Fruit fly (Drosophila melanogaster): ENCODE results near the gene CG3277.
A peak's percentile ranks its signal among the peaks of the same experiment; 100 is the strongest.

The CG3277 gene

DNA sequence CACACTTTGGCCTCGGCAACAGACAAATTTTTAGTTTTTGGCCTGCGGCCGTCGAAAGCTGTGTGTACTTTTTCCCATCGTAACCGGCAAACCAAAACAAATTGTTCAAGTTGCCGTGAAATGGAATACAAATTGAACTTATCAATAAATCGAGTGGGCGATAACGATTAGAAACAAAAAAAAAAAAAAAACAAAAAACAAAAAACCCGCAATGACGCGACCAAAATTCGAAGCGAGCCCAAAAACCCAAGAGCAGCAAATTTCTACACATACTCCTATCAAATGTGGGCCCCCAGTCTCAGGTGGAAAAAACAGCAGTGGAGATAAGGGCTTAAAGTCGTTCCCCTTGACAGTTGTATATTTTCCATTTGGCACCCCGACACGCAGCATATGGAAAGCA, 3.3 kb downstream of the CG3277 start:
- TF ChIP-seq CG8478 (optimal IDR thresholded peaks at IDR 0.05) (no peak), CTCF (optimal IDR thresholded peaks at IDR 0.05) (no peak)

DNA sequence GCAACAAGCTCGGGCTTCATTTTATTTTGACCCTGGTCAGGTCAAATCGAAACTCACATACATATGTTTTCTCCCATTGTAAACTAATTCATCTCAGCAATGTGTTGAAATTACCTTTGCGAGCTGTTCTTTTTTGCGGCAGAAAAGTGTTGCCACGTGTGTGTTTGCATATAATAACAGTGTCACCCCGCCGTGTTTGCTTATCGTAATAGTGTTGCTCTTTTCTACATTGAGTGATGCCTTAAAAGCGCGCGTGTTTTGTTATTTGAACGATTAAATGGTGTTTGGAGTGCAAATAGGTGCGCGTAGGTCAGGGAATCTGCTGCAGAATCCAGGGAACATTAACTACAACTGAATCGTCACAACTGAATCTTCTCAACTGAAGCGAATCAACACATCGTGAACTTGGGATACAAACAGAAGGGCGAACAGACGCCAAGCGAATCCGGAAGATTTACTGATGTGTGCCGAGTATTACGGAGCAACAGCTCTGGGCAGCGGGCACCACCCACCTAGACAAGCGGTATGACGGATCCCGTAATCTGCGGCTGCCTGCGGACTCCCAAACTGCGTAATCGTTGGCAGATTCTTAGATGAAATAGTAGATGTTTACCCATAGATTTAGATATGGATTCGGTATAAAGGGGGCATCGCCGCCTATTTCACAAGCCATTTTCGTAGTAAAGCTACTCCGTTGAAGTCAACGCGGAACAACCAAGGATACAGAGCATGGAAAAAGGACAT, 4.8 kb downstream of the CG3277 start, which contains the start of gene CG15406:
TSS of gene CG15406 (plus strand) at position 694 of the 744 bp plus-strand sequence.
- no peak for TF ChIP-seq CTCF (optimal IDR thresholded peaks at IDR 0.05)
- TF ChIP-seq CG8478 (optimal IDR thresholded peaks at IDR 0.05) = no peak

- peak in 1 of 2 experiments; percentile 14 for TF ChIP-seq CTCF (optimal IDR thresholded peaks at IDR 0.05)
- no peak for TF ChIP-seq CG8478 (optimal IDR thresholded peaks at IDR 0.05)
Measured at dm6 chr2L:3319731-3320295, 15.9 kb downstream of the CG3277 start, which contains the start of the genes Fign and CG8837. Gene Fign, minus strand, starts transcription at chr2L:3319872. Gene CG8837, plus strand, starts transcription at chr2L:3320245.

dm6 chr2L:3323319-3324287, 19.7 kb downstream of the CG3277 start, which contains the start of gene CG33281:
Gene CG33281, plus strand, starts transcription at chr2L:3324237.
- TF ChIP-seq CG8478 (optimal IDR thresholded peaks at IDR 0.05) = no peak
- no peak for TF ChIP-seq CTCF (optimal IDR thresholded peaks at IDR 0.05)

DNA sequence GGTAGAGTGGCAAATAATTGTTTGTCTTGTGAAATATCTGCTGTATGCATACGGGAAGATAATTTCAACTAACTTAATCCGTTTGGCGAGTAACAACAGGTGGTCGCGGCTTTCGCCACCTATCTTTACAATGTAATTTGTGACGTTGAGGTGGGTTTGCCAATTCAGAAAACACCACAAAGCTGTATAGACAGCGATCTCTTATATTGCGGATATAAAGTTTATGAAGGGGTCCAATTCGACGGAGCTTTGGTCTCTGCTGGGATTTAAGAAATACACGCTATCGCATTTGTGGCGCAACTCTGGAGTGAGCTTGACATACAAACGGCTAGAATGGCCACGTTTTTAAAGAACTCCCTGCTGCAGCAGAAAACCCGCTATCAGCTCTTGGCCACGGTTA, 23.7 kb downstream of the CG3277 start, which contains the start of gene CG33282:
TSS of gene CG33282 (plus strand) at position 301 of the 400 bp plus-strand sequence.
- no peak for TF ChIP-seq CTCF (optimal IDR thresholded peaks at IDR 0.05)
- no peak for TF ChIP-seq CG8478 (optimal IDR thresholded peaks at IDR 0.05)

DNA sequence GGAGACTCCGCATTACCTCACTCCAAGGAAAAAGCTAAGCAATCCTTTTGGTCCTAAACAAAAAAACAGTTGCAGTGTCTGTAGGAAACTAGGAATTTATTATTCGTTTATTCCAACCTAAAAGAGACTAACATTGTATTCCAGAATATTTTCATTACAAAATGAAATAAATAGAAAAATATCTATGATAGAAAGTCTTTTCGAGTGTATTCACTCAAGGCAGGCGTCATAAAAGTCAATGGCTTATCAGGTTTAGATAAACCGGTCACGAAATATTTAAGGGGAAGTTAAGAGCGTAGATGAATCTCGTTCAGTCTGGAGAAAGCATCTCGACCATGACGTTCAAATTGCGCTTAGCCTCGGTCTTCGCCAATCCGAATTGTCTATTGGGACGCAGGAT, 26.7 kb downstream of the CG3277 start, which contains the start of gene CG3285:
TSS of gene CG3285 (plus strand) at position 301 of the 400 bp plus-strand sequence.
- TF ChIP-seq CTCF (optimal IDR thresholded peaks at IDR 0.05) = no peak
- no peak for TF ChIP-seq CG8478 (optimal IDR thresholded peaks at IDR 0.05)

DNA sequence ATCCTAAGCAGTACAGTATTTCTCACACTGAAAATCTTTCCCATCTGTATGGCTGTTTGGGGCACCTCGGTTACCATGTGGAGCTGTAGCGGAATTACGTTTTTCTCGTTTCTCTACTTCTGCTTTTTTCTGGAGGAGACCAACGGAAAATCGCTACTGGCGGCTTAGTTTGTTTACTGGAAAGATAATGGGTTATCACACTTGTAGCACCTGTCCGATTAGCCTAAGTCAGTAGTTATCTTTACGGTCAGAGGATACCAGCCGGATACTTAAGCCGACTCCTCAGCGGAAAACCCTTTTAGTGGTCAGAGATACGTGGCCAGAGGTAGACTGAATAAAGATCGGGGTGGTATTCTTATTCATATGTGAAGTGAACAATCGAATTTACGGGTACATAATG, 28.6 kb downstream of the CG3277 start, which contains the start of gene CG15408:
TSS of gene CG15408 (plus strand) at position 301 of the 400 bp plus-strand sequence.
- TF ChIP-seq CG8478 (optimal IDR thresholded peaks at IDR 0.05) (no peak), CTCF (optimal IDR thresholded peaks at IDR 0.05) (no peak)

DNA sequence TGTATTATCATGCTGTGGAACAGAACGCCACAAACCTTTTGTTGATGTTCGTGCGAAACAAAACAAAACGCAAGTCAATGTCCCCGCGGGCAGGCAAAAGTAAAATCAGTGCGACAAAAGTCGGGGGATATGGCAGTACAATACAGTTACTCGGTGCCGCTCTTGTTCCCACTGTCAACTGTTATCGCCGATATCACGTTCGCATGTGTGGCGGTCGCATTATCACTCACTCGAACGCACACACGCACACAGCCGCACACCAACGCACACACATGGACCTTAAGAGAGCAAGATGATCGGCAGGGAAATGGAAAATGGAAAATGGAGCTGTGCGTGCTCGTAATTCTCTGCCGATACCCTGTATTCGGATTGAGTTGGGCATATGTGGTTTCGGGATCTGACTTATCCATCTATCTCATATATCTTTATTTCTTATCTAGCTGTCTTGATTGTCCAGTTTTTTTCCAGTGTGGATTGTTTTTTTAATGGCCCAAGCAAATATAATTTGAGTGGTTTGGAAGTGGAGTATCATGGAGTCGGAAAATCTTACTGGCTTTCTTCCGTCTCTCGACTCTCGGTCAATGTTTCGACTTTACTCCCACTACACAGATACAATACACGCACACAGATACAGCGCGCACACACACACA, 34.8 kb downstream of the CG3277 start:
- TF ChIP-seq CTCF (optimal IDR thresholded peaks at IDR 0.05) (no peak), CG8478 (optimal IDR thresholded peaks at IDR 0.05) (no peak)

DNA sequence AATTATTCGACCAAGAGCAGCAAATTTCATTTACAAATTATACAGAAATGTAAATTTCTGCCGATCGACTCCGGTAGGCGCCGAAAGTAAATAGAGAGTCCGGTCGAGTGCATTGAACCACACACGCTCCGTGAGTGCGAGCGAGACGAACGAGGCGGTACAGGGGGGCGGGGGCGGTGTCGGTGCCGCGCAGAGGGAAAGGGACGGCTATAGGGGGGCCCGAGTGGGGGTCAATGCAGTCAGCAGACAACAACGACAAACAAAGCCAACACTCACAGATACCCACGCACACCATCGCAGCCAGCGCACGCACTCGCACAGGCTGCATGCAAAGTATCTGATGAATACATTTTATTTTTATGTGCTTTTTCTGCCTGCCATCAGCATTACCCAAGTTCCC, 35.5 kb downstream of the CG3277 start:
- TF ChIP-seq CG8478 (optimal IDR thresholded peaks at IDR 0.05) (no peak), CTCF (optimal IDR thresholded peaks at IDR 0.05) (no peak)

dm6 chr2L:3341231-3341935, 37.5 kb downstream of the CG3277 start:
- TF ChIP-seq CTCF (optimal IDR thresholded peaks at IDR 0.05) (no peak), CG8478 (optimal IDR thresholded peaks at IDR 0.05) (no peak)

- no peak for TF ChIP-seq CTCF (optimal IDR thresholded peaks at IDR 0.05)
- TF ChIP-seq CG8478 (optimal IDR thresholded peaks at IDR 0.05) = no peak
Measured at dm6 chr2L:3342369-3342768, 38.5 kb downstream of the CG3277 start.

DNA sequence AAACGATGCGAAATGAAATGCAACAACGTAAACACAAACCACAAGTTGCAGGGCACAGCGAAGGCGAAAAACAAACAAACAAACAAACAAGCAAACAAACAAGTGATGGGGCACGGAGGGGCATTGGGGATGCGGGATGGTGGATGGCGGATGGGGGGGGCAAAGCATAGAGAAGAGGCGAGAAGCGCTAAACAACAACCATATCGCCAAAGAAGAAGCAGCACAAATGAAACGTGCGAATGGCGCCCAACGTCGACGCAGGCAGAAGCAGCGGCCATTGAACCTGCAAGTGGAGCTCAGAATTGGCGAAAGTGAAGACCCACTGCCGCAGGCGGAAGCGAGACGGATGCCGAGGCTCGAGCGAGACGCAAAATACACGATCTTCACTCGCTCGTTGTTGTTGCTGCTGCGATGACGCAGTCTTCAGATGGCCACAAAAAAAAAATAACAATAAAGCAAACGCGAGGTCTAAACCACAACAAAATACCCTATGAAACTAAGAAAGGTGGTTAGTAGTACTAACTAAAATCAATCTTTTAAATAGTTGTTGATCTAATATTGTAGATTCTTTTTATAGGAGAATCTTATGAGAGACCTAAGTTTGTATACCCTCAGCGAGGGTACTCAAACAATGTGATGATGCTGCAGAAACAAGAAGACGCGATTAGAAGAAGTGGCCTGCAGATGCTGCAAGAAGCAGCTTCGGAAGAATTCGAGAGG, 42.0 kb downstream of the CG3277 start:
- TF ChIP-seq CTCF (optimal IDR thresholded peaks at IDR 0.05) (no peak), CG8478 (optimal IDR thresholded peaks at IDR 0.05) (no peak)

dm6 chr2L:3346483-3346839, 42.6 kb downstream of the CG3277 start:
- TF ChIP-seq CG8478 (optimal IDR thresholded peaks at IDR 0.05) (no peak), CTCF (optimal IDR thresholded peaks at IDR 0.05) (no peak)

Measured in S2 (cell line).